Worm (Caenorhabditis elegans) whole organism, L2 larva: ENCODE data around the gene cex-2.
A peak's percentile ranks its signal among the peaks of the same experiment; 100 is the strongest.

Experiments used
- R02D3.7 ChIP-seq: fragments of 150-350 bp; optimal IDR thresholded peaks from 2 replicates; lab custom pipeline; 2014; ENCODE audit warnings: missing biosample characterization, missing genetic modification characterization
- nhr-25 ChIP-seq: fragments of 150-350 bp; sonication (generic microtip); optimal IDR thresholded peaks from 3 replicates; lab custom pipeline; 2014; ENCODE audit warnings: missing biosample characterization, missing genetic modification characterization
- nhr-77 ChIP-seq: fragments of 150-350 bp; optimal IDR thresholded peaks from 2 replicates; lab custom pipeline; 2014; ENCODE audit warnings: missing biosample characterization, missing genetic modification characterization

ce11 chrII:7873843-7874372 is 38.7 kb upstream of the cex-2 start, which contains the start of gene T01H3.3:
- TF ChIP-seq nhr-77 = no peak
- TF ChIP-seq R02D3.7 (tag; lab: Kevin White, UChicago) = no peak
- TF ChIP-seq nhr-25 = peak; percentile 31
